Worm (Caenorhabditis elegans) whole organism, L3 larva: Measurements from ENCODE around the gene Y51H7C.9.

ENCODE experiments used
- ZK546.5 ChIP-seq: sonication (generic microtip); optimal IDR thresholded peaks from 2 replicates; lab custom pipeline; 2017; ENCODE audit warnings: missing biosample characterization, missing genetic modification characterization
- fkh-10 ChIP-seq: sonication (generic microtip); optimal IDR thresholded peaks from 2 replicates; lab custom pipeline; 2017; ENCODE audit warnings: missing biosample characterization, missing genetic modification reagents, missing genetic modification characterization
- nhr-43 ChIP-seq: sonication (generic microtip); optimal IDR thresholded peaks from 2 replicates; lab custom pipeline; 2016; ENCODE audit warnings: mild to moderate bottlenecking, missing genetic modification characterization, missing compliant biosample characterization; ENCODE audit not compliant: poor library complexity, severe bottlenecking

- no peak for TF ChIP-seq fkh-10 (GFP tag; lab: Kevin White, UChicago)
- no peak for TF ChIP-seq nhr-43
- TF ChIP-seq ZK546.5 (tag; lab: Kevin White, UChicago), result no peak
These were observed at the start of gene Y51H7C.9 for ce11 chrII:1411372-1411771.
